Worm (Caenorhabditis elegans): ENCODE measurements around the gene cyp-25A4.
A peak's percentile ranks its signal among the peaks of the same experiment; 100 is the strongest.

Gene cyp-25A4

DNA sequence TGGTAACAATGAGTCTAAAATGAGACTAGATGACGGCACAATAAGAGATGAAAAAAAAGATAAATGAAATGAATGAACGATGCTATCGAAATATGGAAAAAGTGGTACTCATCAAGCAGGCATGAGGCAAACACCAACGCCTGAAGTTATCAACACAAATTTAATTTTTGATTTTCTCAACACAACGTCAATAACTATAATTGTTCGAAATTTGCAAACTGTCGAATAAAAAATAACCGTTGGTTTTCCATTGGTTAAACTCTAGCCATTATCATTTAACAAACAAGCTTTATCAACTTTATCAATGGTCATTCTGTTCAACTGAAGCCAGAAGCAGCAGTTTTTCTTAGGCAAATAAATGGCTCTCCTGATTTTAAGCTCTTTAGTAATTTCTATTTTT is 19.6 kb downstream of the cyp-25A4 start, which contains the start of gene cyp-25A1:
TSS of gene cyp-25A1 (plus strand) at position 301 of the 400 bp plus-strand sequence.
- TF ChIP-seq dao-5 (tag; optimal IDR thresholded peaks at IDR 0.05) (no peak), him-1 (tag; optimal IDR thresholded peaks at IDR 0.05) (no peak), W03F9.2 (tag; optimal IDR thresholded peaks at IDR 0.05) (no peak)

DNA sequence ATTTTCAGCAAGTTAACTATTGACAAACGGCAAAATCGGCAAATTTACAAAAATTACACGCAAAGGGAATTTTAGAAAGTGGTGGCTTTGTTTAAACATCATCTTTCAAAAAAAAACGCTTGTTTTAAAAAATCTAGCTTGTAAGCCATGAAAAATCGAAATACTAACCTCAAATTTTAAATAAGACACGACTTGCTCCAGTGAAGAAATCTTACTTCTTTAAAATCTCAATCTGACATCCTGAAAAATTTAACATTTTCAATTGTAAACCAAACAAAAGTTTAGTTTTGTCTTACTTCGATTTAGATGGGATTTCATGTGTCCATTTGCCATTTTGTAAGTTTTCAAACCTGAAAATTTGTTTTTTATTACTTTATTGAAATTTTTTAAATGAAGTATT is 20.1 kb downstream of the cyp-25A4 start:
- TF ChIP-seq dao-5 (tag; optimal IDR thresholded peaks at IDR 0.05) (no peak), him-1 (tag; optimal IDR thresholded peaks at IDR 0.05) (no peak), W03F9.2 (tag; optimal IDR thresholded peaks at IDR 0.05) (no peak)

DNA sequence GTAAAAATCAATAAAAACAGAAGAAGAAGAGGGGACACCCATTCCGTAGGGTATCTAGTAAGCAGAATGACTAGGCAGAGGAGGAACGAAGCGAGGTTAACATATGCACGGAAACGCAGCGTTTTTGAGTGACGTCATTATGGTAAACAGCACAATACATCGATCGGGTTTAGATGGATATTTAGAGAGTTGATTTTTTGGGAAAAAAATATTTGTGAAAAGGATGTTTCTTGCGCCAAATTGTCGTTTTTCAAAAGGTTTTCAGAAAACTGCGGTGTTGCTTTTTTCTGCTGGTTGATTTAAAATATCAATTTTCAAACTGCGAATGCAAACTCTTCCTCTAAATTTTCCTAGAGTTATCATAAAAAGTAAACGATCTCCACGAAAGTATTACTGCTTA is 20.5 kb downstream of the cyp-25A4 start, which contains the start of gene C36A4.10:
TSS of gene C36A4.10 (minus strand) at position 101 of the 400 bp plus-strand sequence.
- TF ChIP-seq W03F9.2 (tag; optimal IDR thresholded peaks at IDR 0.05) (no peak), dao-5 (tag; optimal IDR thresholded peaks at IDR 0.05) (no peak), him-1 (tag; optimal IDR thresholded peaks at IDR 0.05) (no peak)

DNA sequence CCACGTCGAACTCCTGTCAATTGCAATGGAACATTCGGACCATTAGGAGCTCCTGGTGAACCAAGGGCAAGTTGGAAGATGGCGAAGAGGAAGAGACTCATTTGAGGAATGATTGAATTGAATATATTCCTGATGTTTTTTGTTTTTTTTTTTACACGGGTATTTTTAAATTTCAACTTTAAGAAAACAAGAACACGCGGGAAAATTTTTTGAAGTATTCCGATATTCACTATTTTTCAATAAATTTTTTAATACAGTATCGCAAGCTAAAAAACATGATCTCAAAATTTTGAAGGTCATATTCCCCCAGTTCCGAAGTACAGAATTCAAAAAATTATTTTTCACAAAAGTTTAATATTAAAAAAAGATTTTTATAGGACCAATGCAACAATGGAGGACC is 22.8 kb downstream of the cyp-25A4 start, which contains the start of gene cnnm-5:
TSS of gene cnnm-5 (minus strand) at position 101 of the 400 bp plus-strand sequence.
- TF ChIP-seq him-1 (tag; optimal IDR thresholded peaks at IDR 0.05) (no peak), dao-5 (tag; optimal IDR thresholded peaks at IDR 0.05) (no peak), W03F9.2 (tag; optimal IDR thresholded peaks at IDR 0.05) (no peak)

DNA sequence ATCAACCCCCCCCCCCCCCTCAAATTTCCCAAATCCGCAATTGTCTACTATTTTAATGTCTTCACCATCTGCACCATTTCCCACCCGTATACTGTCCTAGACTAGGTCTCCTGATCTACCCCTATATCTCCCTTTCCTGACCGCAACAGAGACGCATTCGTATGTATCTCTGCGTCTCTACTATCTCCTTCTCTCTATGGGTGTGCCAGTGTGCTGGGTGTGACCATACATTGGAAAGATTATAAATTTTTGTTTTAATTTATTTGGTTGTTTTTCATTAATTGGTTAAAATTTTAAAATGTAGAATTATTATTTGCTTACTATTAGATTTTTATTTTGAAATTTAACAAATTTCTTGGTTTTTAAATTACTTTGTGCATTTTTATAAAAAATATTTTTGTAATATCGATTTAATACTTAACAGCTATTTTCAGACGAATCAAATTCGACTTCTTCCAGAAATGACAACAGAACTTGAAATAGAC is 29.9 kb downstream of the cyp-25A4 start, which contains the start of gene amx-1:
TSS of gene amx-1 (plus strand) at position 435 of the 485 bp plus-strand sequence.
- TF ChIP-seq W03F9.2 (tag; optimal IDR thresholded peaks at IDR 0.05) (no peak), him-1 (tag; optimal IDR thresholded peaks at IDR 0.05) (no peak), dao-5 (tag; optimal IDR thresholded peaks at IDR 0.05) (no peak)

DNA sequence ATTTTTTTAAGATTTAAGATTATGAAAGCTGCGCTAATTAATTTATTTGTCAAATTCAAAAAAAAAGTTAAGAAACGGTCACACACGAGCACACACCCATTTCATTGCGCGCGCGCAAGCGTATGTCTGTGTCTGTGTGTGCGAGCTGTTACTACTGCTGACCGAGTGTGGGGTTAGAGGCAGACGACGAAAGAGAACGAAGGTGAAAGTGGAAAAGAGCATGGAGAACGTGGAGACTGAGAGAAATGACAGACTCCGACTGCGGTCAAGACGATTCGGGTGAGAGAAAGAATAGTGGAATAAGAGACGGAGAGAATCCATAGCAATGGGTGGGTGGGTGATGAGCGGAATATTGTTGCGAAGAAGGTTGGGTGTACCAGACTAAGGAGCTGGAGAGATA is 31.7 kb downstream of the cyp-25A4 start:
- TF ChIP-seq him-1 (tag; optimal IDR thresholded peaks at IDR 0.05), result no peak
- TF ChIP-seq dao-5 (tag; optimal IDR thresholded peaks at IDR 0.05), result no peak
- TF ChIP-seq W03F9.2 (tag; optimal IDR thresholded peaks at IDR 0.05), result peak; percentile 51

DNA sequence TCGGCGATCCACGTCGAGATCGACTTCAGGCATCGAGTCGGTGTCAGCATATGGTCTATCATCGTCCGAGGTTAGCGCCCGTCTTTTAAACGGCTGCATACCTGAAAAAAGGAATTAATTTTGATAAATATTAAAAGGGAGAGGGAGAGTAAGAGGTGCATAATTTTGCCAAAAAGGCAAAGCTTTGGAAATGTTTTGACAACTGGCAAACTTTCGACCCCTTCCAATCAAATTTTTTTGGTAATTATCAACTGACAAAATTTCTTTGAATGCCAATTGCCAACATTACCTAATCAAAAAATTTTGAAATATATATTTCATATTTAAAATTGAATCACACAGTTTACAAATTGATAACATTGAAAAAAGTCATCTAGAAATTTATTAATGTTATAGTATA is 32.3 kb downstream of the cyp-25A4 start, which contains the start of gene dpy-27:
TSS of gene dpy-27 (minus strand) at position 101 of the 400 bp plus-strand sequence.
- TF ChIP-seq dao-5 (tag; optimal IDR thresholded peaks at IDR 0.05) (no peak), W03F9.2 (tag; optimal IDR thresholded peaks at IDR 0.05) (no peak), him-1 (tag; optimal IDR thresholded peaks at IDR 0.05) (no peak)

DNA sequence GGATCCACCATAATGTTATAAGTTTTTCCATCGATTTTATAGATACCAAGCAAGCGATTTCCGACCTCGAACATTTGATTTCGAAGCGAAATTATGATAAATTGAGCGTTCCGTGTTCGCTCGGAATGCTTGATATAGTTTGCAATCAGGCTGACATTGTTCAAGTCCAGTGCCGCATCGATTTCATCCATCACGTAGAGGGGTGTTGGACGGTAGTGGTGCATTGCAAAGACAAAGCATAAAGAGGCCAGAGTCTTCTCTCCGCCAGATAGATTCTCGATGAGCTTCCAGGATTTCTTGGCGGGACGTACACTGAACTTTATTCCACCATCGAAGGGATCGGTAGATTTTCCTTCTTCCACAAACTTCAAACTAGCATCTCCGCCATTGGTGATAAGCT is 37.5 kb downstream of the cyp-25A4 start:
- TF ChIP-seq dao-5 (tag; optimal IDR thresholded peaks at IDR 0.05) (no peak), W03F9.2 (tag; optimal IDR thresholded peaks at IDR 0.05) (no peak), him-1 (tag; optimal IDR thresholded peaks at IDR 0.05) (no peak)

DNA sequence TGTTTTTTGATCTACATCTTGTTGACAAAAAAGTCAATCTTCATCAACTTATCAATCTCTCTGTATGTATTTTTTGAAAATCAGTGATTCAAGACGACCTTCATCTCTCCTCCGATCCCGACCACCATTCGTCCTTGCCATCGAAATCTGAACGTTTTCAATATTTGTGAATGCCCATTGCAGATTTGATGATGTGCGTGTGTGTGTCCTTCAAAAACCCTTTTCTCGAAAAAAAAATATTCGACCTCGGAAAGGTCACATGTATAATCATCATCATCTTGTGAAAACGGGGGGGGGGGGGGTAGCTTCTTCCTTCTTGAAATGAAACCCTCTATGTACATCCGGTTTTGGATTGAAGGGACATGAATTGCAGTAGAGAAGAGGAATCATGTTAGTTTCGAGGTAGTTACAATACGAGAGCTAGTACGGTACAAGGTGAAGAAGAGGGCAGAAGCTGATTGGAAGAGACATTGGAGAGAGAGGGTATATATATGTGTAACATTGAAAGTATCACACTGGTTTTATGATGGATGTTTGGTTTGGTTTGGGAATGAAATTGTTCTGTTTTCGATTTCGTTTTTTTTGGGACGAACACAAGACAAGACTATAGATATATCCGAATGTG is 39.4 kb downstream of the cyp-25A4 start:
- TF ChIP-seq dao-5 (tag; optimal IDR thresholded peaks at IDR 0.05), result no peak
- TF ChIP-seq him-1 (tag; optimal IDR thresholded peaks at IDR 0.05), result no peak
- no peak for TF ChIP-seq W03F9.2 (tag; optimal IDR thresholded peaks at IDR 0.05)

DNA sequence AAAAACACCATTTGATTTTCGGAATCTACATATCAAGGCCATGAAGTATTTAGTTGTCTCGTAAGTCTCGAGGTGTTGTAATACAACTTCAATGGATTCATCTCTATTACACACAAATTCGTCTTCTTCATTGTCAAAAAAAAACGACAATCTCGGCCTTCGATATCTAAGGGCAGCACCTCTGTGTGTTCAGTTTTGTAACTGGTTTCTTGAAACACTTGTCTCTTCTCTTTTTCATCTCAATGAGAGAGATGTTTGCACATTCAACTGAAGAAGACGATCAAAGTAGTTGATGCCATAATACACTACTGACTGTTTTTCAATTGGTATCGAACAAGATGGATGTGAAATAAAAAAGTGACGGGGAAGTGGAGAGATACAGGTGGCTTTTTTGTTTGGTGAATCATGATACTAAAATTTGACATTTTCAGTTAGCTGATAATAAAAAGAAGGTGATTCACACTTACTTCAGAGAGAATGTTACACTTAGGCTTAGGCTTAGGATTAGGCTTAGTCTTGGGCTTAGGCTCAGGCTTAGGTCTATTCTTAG is 40.4 kb downstream of the cyp-25A4 start:
- TF ChIP-seq him-1 (tag; optimal IDR thresholded peaks at IDR 0.05) (no peak), W03F9.2 (tag; optimal IDR thresholded peaks at IDR 0.05) (no peak), dao-5 (tag; optimal IDR thresholded peaks at IDR 0.05) (no peak)

DNA sequence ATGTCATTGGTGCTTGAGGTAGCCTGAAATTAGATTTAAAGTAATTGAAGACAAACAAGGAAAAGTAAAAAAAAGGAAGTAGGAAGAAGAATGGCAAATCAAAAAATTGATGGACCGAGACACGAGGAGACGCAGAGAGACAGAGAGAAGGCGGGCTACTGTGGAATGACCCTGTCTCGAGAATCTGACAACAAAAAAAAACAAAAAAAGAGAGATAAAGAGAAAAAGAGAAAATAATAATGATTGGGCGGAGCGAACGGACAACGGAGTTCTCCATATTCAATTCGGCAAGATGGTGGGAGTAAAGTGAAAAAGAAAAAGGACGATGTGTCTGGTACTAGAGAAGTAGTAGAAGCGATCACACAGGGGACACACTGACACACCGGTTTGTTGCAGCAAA is 42.9 kb downstream of the cyp-25A4 start, which contains the start of gene toh-1:
TSS of gene toh-1 (minus strand) at position 23 of the 400 bp plus-strand sequence.
- TF ChIP-seq him-1 (tag; optimal IDR thresholded peaks at IDR 0.05) (no peak), dao-5 (tag; optimal IDR thresholded peaks at IDR 0.05) (no peak), W03F9.2 (tag; optimal IDR thresholded peaks at IDR 0.05) (no peak)

DNA sequence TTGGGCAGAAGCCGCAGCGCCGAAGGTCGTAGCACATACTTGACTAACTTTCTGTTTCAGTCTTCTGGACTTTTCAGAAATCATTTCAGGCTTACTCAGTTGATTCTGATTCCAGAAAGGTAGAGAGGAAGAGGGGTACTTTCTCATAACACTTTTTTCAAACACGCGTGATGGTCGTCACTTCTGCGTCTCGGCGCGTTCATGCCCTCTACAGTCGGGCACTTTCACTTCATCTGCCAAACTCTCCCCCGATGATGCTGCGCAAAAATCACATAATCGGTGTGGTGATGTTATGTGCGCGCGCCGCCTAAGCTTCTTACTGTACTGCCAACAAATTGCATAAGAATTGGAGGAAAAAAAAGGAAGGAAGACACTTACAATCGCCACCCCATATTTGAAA is 44.3 kb downstream of the cyp-25A4 start:
- TF ChIP-seq W03F9.2 (tag; optimal IDR thresholded peaks at IDR 0.05), result no peak
- no peak for TF ChIP-seq dao-5 (tag; optimal IDR thresholded peaks at IDR 0.05)
- TF ChIP-seq him-1 (tag; optimal IDR thresholded peaks at IDR 0.05), result no peak

DNA sequence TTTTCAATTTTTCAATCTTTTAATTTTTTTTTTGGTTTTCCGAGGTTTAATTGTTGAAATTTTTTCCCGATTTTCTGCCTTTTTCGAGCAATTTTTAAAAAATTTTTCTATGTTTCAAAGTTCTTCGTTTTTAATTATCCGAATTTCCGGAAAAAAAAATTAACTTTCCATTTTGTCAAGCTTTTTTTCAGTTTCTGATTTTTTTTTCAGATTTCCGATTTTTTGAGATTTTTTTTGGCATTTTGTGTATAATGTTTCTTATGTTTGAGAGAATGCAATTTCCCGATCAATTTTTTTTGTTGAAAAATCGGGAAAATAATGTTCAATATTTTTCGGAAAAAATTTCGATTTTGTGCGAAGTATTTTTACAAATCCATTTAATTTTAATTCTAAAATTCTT is 45.0 kb downstream of the cyp-25A4 start:
- TF ChIP-seq him-1 (tag; optimal IDR thresholded peaks at IDR 0.05) (no peak), dao-5 (tag; optimal IDR thresholded peaks at IDR 0.05) (no peak), W03F9.2 (tag; optimal IDR thresholded peaks at IDR 0.05) (no peak)

DNA sequence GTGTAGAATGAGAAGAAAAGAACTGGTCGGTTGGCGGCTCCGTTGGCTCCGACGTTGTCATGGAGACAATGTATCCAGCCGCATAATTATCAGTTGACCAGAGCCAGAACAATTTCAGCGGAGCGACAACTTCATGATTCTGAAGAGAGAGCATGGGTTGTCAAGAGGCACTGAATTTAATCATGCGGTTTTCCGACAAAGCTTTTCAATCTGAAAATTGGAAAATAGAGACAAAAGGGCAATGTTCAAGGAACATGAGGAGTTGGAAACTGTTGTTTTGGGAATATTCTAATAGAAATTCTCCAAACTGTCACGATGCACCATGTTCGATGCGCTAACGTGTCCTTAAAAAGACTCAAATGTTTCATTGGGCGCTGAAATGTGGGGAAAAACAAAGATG is 47.5 kb downstream of the cyp-25A4 start, which contains the start of gene xbx-5:
TSS of gene xbx-5 (minus strand) at position 56 of the 400 bp plus-strand sequence.
- no peak for TF ChIP-seq dao-5 (tag; optimal IDR thresholded peaks at IDR 0.05)
- no peak for TF ChIP-seq him-1 (tag; optimal IDR thresholded peaks at IDR 0.05)
- no peak for TF ChIP-seq W03F9.2 (tag; optimal IDR thresholded peaks at IDR 0.05)
